Worm (Caenorhabditis elegans): ENCODE measurements around the gene ZC239.6.

ZC239.6 gene

DNA sequence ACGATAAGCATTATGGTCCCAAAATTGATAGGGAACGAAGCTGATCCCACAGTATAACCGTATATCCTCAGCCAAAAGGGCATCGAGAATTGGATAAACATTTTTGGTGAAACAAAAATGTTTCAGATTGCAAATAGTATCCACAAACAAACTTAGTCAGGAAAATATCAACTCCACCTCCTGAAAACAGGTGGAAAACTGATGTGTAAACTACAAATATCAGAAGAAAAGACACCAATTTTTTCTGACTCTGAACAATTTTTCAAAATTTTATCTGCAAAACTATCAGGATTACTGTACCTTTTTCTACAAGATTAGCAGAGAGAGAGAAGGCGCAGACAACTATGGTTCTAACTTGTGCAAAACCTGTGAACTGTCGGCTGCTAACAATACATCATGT, 6.9 kb upstream of the ZC239.6 start, which contains the start of gene sri-53:
sri-53 (minus strand) TSS at position 101 of the 400 bp plus-strand sequence.
- TF ChIP-seq nfya-1 (tag; optimal IDR thresholded peaks at IDR 0.05; ENCODE audit: insufficient read depth) (no peak), nhr-23 (tag; optimal IDR thresholded peaks at IDR 0.05) (no peak), ceh-28 (tag; optimal IDR thresholded peaks at IDR 0.05) (no peak), lin-39 (tag; optimal IDR thresholded peaks at IDR 0.05) (no peak), zag-1 (tag; optimal IDR thresholded peaks at IDR 0.05) (no peak), ztf-4 (tag; optimal IDR thresholded peaks at IDR 0.05) (no peak), nhr-11 (tag; optimal IDR thresholded peaks at IDR 0.05) (no peak), nhr-237 (tag; optimal IDR thresholded peaks at IDR 0.05) (no peak), ceh-16 (tag; optimal IDR thresholded peaks at IDR 0.05) (no peak), ZK546.5 (tag; optimal IDR thresholded peaks at IDR 0.05) (no peak), nhr-76 (tag; optimal IDR thresholded peaks at IDR 0.05) (no peak), nhr-25 (tag; optimal IDR thresholded peaks at IDR 0.05) (no peak), ceh-9 (tag; optimal IDR thresholded peaks at IDR 0.05) (no peak)

DNA sequence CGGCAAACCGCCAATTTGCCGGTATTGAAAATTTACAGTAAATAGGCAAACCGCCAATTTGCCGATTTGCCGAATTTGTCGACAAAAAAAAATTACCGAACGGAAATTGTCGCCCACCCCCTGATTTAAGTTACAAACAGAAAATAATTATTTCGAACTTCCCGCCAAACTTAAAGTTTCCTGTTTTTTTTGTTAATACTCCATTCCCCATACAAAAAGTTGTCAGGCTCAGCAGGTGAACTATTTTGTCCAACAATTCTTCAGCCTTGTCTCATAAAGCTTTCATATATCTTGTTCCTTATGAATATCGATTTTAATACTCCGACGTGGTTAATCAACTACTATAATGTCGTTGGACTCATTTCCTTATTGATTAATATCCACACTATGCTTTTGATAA, 6.0 kb upstream of the ZC239.6 start, which contains the start of gene sri-50:
sri-50 (plus strand) TSS at position 301 of the 400 bp plus-strand sequence.
- TF ChIP-seq lsy-12 (tag; optimal IDR thresholded peaks at IDR 0.05): no peak
- no peak for TF ChIP-seq nhr-12 (tag; optimal IDR thresholded peaks at IDR 0.05)
- no peak for TF ChIP-seq ZK546.5 (tag; optimal IDR thresholded peaks at IDR 0.05)
- TF ChIP-seq ceh-28 (tag; optimal IDR thresholded peaks at IDR 0.05): no peak
- no peak for TF ChIP-seq R02D3.7 (tag; optimal IDR thresholded peaks at IDR 0.05)
- TF ChIP-seq nfya-1 (tag; optimal IDR thresholded peaks at IDR 0.05; ENCODE audit: insufficient read depth): no peak
- TF ChIP-seq eor-1 (tag; optimal IDR thresholded peaks at IDR 0.05): no peak
- no peak for TF ChIP-seq nhr-11 (tag; optimal IDR thresholded peaks at IDR 0.05)
- TF ChIP-seq skn-1 (tag; optimal IDR thresholded peaks at IDR 0.05): no peak
- TF ChIP-seq nhr-23 (tag; optimal IDR thresholded peaks at IDR 0.05): no peak
- no peak for TF ChIP-seq nhr-77 (tag; optimal IDR thresholded peaks at IDR 0.05)
- no peak for TF ChIP-seq nhr-67 (tag; optimal IDR thresholded peaks at IDR 0.05)
- no peak for TF ChIP-seq unc-62 (GFP tag; optimal IDR thresholded peaks at IDR 0.05)
- no peak for TF ChIP-seq fkh-10 (GFP tag; optimal IDR thresholded peaks at IDR 0.05)
- no peak for TF ChIP-seq ama-1 (optimal IDR thresholded peaks at IDR 0.05)
- TF ChIP-seq elt-2 (tag; optimal IDR thresholded peaks at IDR 0.05): no peak
- no peak for TF ChIP-seq lin-39 (tag; optimal IDR thresholded peaks at IDR 0.05)
- TF ChIP-seq nhr-76 (tag; optimal IDR thresholded peaks at IDR 0.05): no peak
- no peak for TF ChIP-seq hmg-11 (tag; optimal IDR thresholded peaks at IDR 0.05)
- TF ChIP-seq ceh-16 (tag; optimal IDR thresholded peaks at IDR 0.05): no peak

DNA sequence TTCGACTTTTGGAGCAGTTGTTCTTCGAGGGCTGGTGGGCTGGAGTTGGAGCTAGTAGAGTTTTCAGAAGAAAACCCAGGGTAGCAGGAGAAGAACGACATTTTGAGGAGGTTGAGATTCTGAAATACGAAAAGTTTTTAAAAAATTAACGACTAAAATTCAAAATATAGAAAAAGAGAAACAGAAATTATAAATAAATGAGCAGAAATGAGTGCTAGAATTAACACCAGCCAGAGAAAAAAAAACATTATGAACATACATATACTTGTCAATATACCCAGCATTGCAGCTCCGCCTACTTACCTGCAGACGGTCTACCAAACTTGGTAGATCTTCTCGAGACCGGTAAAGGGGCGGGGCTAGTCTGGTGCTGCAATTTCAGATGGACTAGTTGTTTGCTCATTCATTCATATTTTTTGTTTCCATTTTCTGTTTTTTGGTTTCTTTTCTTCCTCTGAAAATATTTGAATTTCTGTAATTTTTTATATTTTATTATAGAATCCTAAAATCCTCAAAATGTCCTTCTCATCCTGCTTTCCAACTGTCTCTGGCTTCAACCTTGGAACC, 2.9 kb upstream of the ZC239.6 start, which contains the start of the genes ZC239.20 and ZC239.21:
ZC239.20 (minus strand) TSS at position 101 of the 567 bp plus-strand sequence.
ZC239.21 (plus strand) TSS at position 517 of the 567 bp plus-strand sequence.
- TF ChIP-seq fkh-2 (tag; optimal IDR thresholded peaks at IDR 0.05) (no peak), ama-1 (optimal IDR thresholded peaks at IDR 0.05) (no peak), ztf-4 (tag; optimal IDR thresholded peaks at IDR 0.05) (no peak), mml-1 (tag; optimal IDR thresholded peaks at IDR 0.05) (no peak), pqm-1 (tag; optimal IDR thresholded peaks at IDR 0.05) (no peak), daf-12 (tag; optimal IDR thresholded peaks at IDR 0.05) (no peak), ceh-9 (tag; optimal IDR thresholded peaks at IDR 0.05) (no peak), nfya-1 (tag; optimal IDR thresholded peaks at IDR 0.05; ENCODE audit: insufficient read depth) (no peak)

DNA sequence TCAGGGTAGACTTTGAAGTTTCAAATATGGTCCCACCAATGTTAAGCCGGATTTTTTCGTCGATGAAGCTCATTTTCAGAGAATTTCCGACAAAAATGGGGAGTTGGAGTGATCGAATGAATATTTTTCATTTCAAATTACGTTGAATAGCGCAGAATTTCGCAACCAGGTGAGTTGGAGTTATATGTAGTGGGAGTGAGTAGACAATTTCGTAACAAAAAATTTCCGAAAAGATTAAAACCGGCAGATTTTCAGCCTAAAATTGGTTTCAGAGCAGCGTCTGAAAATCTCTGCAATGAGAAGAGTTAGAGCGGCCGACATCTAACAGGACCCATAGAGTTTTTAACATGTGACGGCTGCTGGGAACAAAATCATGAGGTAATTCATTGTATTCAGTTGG, 752 bp upstream of the ZC239.6 start, which contains the start of gene sdz-35:
sdz-35 (minus strand) TSS at position 101 of the 400 bp plus-strand sequence.
- no peak for TF ChIP-seq nhr-67 (tag; optimal IDR thresholded peaks at IDR 0.05)
- TF ChIP-seq fos-1 (tag; optimal IDR thresholded peaks at IDR 0.05): no peak
- TF ChIP-seq nhr-77 (tag; optimal IDR thresholded peaks at IDR 0.05): no peak
- no peak for TF ChIP-seq nhr-12 (tag; optimal IDR thresholded peaks at IDR 0.05)
- no peak for TF ChIP-seq elt-1 (tag; optimal IDR thresholded peaks at IDR 0.05)
- TF ChIP-seq R02D3.7 (tag; optimal IDR thresholded peaks at IDR 0.05): no peak
- no peak for TF ChIP-seq elt-3 (tag; optimal IDR thresholded peaks at IDR 0.05)
- no peak for TF ChIP-seq nhr-28 (tag; optimal IDR thresholded peaks at IDR 0.05)
- no peak for TF ChIP-seq nfya-1 (tag; optimal IDR thresholded peaks at IDR 0.05; ENCODE audit: insufficient read depth)
- TF ChIP-seq ZK546.5 (tag; optimal IDR thresholded peaks at IDR 0.05): no peak
- TF ChIP-seq elt-2 (tag; optimal IDR thresholded peaks at IDR 0.05): no peak

DNA sequence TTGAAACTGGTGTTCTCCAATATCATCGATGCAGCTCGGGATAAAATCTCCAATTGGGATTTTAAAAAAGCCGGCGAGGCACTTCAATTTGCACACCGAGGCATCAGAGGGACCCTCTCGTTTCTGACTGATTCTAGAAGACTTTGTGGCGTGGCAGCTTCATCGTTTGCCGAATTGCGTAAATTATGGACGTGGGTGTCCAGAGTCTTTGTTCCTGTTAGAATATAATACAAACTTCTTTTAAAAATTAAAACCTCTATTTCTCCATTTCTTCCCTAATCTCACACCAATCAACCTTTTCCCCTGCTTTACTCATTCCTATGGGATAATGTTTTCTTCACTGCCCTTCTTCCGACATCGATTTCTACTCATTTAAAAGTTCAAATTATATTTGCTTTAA, 934 bp downstream of the ZC239.6 start, which contains the start of gene ZC239.5:
ZC239.5 (plus strand) TSS at position 301 of the 400 bp plus-strand sequence.
- no peak for TF ChIP-seq elt-2 (tag; optimal IDR thresholded peaks at IDR 0.05)
- TF ChIP-seq daf-12 (tag; optimal IDR thresholded peaks at IDR 0.05): no peak
- TF ChIP-seq pqm-1 (tag; optimal IDR thresholded peaks at IDR 0.05): no peak
- no peak for TF ChIP-seq eor-1 (tag; optimal IDR thresholded peaks at IDR 0.05)
- no peak for TF ChIP-seq ceh-82 (tag; optimal IDR thresholded peaks at IDR 0.05)
- TF ChIP-seq snpc-4 (tag; optimal IDR thresholded peaks at IDR 0.05): no peak
- TF ChIP-seq nhr-237 (tag; optimal IDR thresholded peaks at IDR 0.05): no peak
- no peak for TF ChIP-seq nhr-67 (tag; optimal IDR thresholded peaks at IDR 0.05)
- TF ChIP-seq zag-1 (tag; optimal IDR thresholded peaks at IDR 0.05): no peak
- TF ChIP-seq nhr-76 (tag; optimal IDR thresholded peaks at IDR 0.05): no peak
- TF ChIP-seq egl-27 (tag; optimal IDR thresholded peaks at IDR 0.05): no peak
- no peak for TF ChIP-seq fkh-2 (tag; optimal IDR thresholded peaks at IDR 0.05)
- TF ChIP-seq mml-1 (tag; optimal IDR thresholded peaks at IDR 0.05): no peak
- TF ChIP-seq fkh-10 (GFP tag; optimal IDR thresholded peaks at IDR 0.05): no peak
